Worm (Caenorhabditis elegans): ENCODE measurements around the gene K09H11.11.

ce11 chrV:5771627-5772026 is 16.6 kb upstream of the K09H11.11 start, which contains the start of gene F44E7.3:
- TF ChIP-seq flt-1 (GFP tag; IDR thresholded peaks at IDR 0.05) (no peak), ama-1 (optimal IDR thresholded peaks at IDR 0.05) (no peak), hmg-4 (GFP tag; optimal IDR thresholded peaks at IDR 0.05) (no peak), aly-1 (tag; optimal IDR thresholded peaks at IDR 0.05) (no peak), ceh-36 (tag; optimal IDR thresholded peaks at IDR 0.05) (no peak), ceh-13 (GFP tag; optimal IDR thresholded peaks at IDR 0.05) (no peak), ets-7 (tag; optimal IDR thresholded peaks at IDR 0.05) (no peak), tbx-37 (GFP tag; conservative IDR thresholded peaks at IDR 0.05) (no peak), F13C5.2 (tag; optimal IDR thresholded peaks at IDR 0.05) (no peak), sea-1 (GFP tag; conservative IDR thresholded peaks at IDR 0.05) (no peak), scrt-1 (GFP tag; IDR thresholded peaks at IDR 0.05) (no peak), pes-1 (GFP tag; IDR thresholded peaks at IDR 0.05) (no peak)
